Worm (Caenorhabditis elegans): Measurements from ENCODE around the gene C30G12.4.
A peak's percentile ranks its signal among the peaks of the same experiment; 100 is the strongest.

The C30G12.4 gene

DNA sequence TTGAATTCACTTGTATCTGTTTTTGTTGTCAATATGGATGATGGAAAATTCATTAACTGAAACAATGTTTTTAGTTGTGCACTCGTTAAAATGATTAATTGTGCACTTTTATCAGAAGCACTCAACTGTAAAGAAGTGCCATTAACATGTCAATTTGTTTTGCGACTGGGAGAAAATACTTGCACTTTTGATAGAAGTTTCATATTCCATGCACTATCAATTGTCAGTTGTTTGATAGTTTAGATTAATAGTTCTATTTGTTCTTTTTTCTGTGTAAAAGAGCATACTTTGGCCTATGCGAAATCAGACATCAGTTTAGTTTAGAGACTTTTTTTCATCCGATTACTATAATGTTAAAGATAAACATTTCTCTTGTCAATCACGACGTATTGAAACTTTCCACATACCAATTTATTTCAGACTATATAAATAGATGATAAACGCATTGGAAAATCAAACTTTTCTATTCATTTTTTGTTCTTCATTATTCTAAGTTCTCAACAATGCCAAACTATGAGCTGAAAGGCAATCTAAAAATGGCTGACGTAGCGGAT lies 28.0 kb downstream of the C30G12.4 start, which contains the start of gene C30G12.2:
C30G12.2 (plus strand) TSS at position 504 of the 554 bp plus-strand sequence.
- TF ChIP-seq blmp-1 (tag; optimal IDR thresholded peaks at IDR 0.05; ENCODE audit: insufficient read depth) (no peak), sma-9 (GFP tag; optimal IDR thresholded peaks at IDR 0.05) (peak; percentile 41), sma-9 (tag; optimal IDR thresholded peaks at IDR 0.05) (no peak), fos-1 (tag; optimal IDR thresholded peaks at IDR 0.05) (peak; percentile 79)

- no peak for TF ChIP-seq R02D3.7 (tag; optimal IDR thresholded peaks at IDR 0.05)
- no peak for TF ChIP-seq nhr-11 (tag; optimal IDR thresholded peaks at IDR 0.05)
- TF ChIP-seq egl-27 (tag; optimal IDR thresholded peaks at IDR 0.05) = no peak
- no peak for TF ChIP-seq Y55F3AM.14 (GFP tag; optimal IDR thresholded peaks at IDR 0.05)
- no peak for TF ChIP-seq nhr-12 (tag; optimal IDR thresholded peaks at IDR 0.05)
- TF ChIP-seq alr-1 (tag; optimal IDR thresholded peaks at IDR 0.05) = no peak
- no peak for TF ChIP-seq F13H6.1 (tag; optimal IDR thresholded peaks at IDR 0.05)
- no peak for TF ChIP-seq unc-39 (tag; optimal IDR thresholded peaks at IDR 0.05)
- no peak for TF ChIP-seq lsy-2 (tag; optimal IDR thresholded peaks at IDR 0.05)
- TF ChIP-seq ama-1 (optimal IDR thresholded peaks at IDR 0.05) = no peak
- no peak for TF ChIP-seq lin-11 (tag; optimal IDR thresholded peaks at IDR 0.05)
- TF ChIP-seq fos-1 (tag; optimal IDR thresholded peaks at IDR 0.05) = no peak
- no peak for TF ChIP-seq nhr-21 (tag; optimal IDR thresholded peaks at IDR 0.05)
These were observed 34.0 kb downstream of the C30G12.4 start, which contains the start of gene C30G12.6 for ce11 chrII:7295917-7296316. Gene C30G12.6 (minus strand): TSS chrII:7296017.

DNA sequence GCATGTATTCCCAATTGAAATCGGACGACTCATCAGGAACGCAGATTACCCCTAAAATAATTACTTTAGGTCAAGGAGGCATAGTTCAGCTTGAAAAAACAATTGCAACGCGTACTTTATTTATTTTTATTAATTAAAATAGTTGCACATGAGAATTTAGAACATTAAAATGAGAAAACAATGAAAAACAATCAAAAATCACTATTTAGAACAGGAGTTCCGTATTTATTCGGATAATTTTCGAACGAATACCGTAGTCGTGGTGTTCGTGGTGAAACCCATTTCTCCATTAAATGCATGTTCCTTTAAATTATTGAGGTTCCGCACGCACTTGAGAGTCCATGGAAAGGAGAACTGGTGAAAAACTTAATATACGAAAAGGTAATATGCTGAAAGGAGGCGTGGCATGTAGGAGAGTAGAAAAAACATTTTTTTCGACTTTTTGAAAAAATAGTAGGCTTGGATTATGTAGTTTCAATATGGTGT lies 36.3 kb downstream of the C30G12.4 start, which contains the start of gene puf-8:
puf-8 (minus strand) TSS at position 51 of the 486 bp plus-strand sequence.
- TF ChIP-seq ceh-16 (tag; optimal IDR thresholded peaks at IDR 0.05) (no peak), ama-1 (optimal IDR thresholded peaks at IDR 0.05) (no peak), nhr-6 (tag; optimal IDR thresholded peaks at IDR 0.05) (no peak)

- TF ChIP-seq lsy-2 (tag; optimal IDR thresholded peaks at IDR 0.05) (no peak), sma-9 (GFP tag; optimal IDR thresholded peaks at IDR 0.05) (no peak), sma-9 (tag; optimal IDR thresholded peaks at IDR 0.05) (no peak), nhr-6 (tag; optimal IDR thresholded peaks at IDR 0.05) (no peak)
These were observed 37.1 kb downstream of the C30G12.4 start, which contains the start of gene C30G12.1 for ce11 chrII:7299042-7299441. Gene C30G12.1 (plus strand): TSS chrII:7299342.

DNA sequence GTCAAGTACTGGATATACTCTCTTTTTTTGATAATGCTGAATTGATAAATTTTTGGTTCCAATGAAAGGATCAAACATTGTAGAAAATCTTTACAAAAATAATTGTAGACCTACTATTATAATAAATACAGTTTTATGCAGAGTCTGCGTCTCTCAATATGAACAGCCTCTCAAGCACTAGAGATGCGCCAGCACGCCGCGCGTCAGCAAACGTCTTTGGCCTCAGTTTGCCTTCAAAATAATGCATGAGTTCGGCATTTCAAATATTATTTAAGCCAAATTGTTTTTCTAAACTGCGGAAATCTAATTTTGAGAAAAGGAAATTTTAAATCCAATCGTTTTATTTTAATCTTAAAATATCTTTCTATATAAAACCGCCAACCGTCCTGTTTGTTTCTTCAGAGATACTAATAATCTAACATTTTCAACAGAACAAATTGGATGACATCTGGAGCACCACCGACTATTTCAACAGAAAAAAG lies 39.8 kb downstream of the C30G12.4 start, which contains the start of gene cul-4:
cul-4 (plus strand) TSS at position 432 of the 482 bp plus-strand sequence.
- peak; percentile 26 for TF ChIP-seq R02D3.7 (tag; optimal IDR thresholded peaks at IDR 0.05)
- TF ChIP-seq sma-3 (GFP tag; optimal IDR thresholded peaks at IDR 0.05) = peak; percentile 71
- no peak for TF ChIP-seq ZK546.5 (tag; optimal IDR thresholded peaks at IDR 0.05)
- TF ChIP-seq nhr-21 (tag; optimal IDR thresholded peaks at IDR 0.05) = peak; percentile 41
- peak; percentile 79 for TF ChIP-seq gmeb-1 (tag; optimal IDR thresholded peaks at IDR 0.05)
- TF ChIP-seq mab-5 (tag; optimal IDR thresholded peaks at IDR 0.05) = peak; percentile 30
- peak; percentile 91 for TF ChIP-seq sma-9 (GFP tag; optimal IDR thresholded peaks at IDR 0.05)
- TF ChIP-seq sma-9 (tag; optimal IDR thresholded peaks at IDR 0.05) = no peak
- TF ChIP-seq C34F6.9 (tag; optimal IDR thresholded peaks at IDR 0.05) = peak; percentile 81
- TF ChIP-seq lin-11 (tag; optimal IDR thresholded peaks at IDR 0.05) = no peak
- peak; percentile 27 for TF ChIP-seq blmp-1 (tag; optimal IDR thresholded peaks at IDR 0.05; ENCODE audit: insufficient read depth)
- peak; percentile 31 for TF ChIP-seq nhr-129 (tag; optimal IDR thresholded peaks at IDR 0.05)
- no peak for TF ChIP-seq mdl-1 (tag; optimal IDR thresholded peaks at IDR 0.05)
- TF ChIP-seq mbf-1 (tag; optimal IDR thresholded peaks at IDR 0.05) = no peak
- TF ChIP-seq peb-1 (tag; optimal IDR thresholded peaks at IDR 0.05) = no peak
- TF ChIP-seq lsy-2 (tag; optimal IDR thresholded peaks at IDR 0.05) = peak in 1 of 2 experiments; percentile 74

DNA sequence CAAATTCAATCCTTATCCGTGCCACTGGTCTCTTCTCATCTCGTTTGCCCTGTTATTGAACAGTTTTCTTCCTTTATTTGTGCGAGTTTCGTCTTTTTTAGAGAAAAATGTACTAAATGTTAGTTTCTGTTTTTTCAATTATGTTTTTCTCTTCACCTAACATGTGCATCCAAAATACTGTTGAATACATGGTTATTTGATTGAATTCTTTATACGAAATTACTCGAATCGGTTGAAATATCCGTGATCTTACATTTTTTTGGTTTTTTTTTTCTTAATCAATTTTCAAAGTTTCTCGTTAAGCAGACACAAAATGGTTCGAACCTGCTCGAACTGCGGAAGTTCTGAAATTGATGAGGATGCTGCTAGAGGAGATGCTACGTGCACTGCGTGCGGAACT lies 43.6 kb downstream of the C30G12.4 start, which contains the start of gene brf-1:
brf-1 (plus strand) TSS at position 301 of the 400 bp plus-strand sequence.
- TF ChIP-seq lin-39 (tag; optimal IDR thresholded peaks at IDR 0.05) (no peak), unc-55 (GFP tag; optimal IDR thresholded peaks at IDR 0.05) (no peak), lin-11 (tag; optimal IDR thresholded peaks at IDR 0.05) (no peak), nhr-25 (tag; optimal IDR thresholded peaks at IDR 0.05) (no peak), aly-2 (tag; optimal IDR thresholded peaks at IDR 0.05) (no peak), lsy-2 (tag; optimal IDR thresholded peaks at IDR 0.05) (no peak), nhr-129 (tag; optimal IDR thresholded peaks at IDR 0.05) (no peak), peb-1 (tag; optimal IDR thresholded peaks at IDR 0.05) (no peak), nhr-23 (tag; optimal IDR thresholded peaks at IDR 0.05) (no peak), C34F6.9 (tag; optimal IDR thresholded peaks at IDR 0.05) (no peak), mbf-1 (tag; optimal IDR thresholded peaks at IDR 0.05) (no peak), ztf-4 (tag; optimal IDR thresholded peaks at IDR 0.05) (no peak), crh-2 (tag; optimal IDR thresholded peaks at IDR 0.05) (no peak), nhr-10 (tag; optimal IDR thresholded peaks at IDR 0.05) (no peak), blmp-1 (tag; optimal IDR thresholded peaks at IDR 0.05; ENCODE audit: insufficient read depth) (no peak), zag-1 (tag; optimal IDR thresholded peaks at IDR 0.05) (no peak), gmeb-1 (tag; optimal IDR thresholded peaks at IDR 0.05) (no peak), sma-3 (GFP tag; optimal IDR thresholded peaks at IDR 0.05) (no peak), alr-1 (tag; optimal IDR thresholded peaks at IDR 0.05) (no peak), R02D3.7 (tag; optimal IDR thresholded peaks at IDR 0.05) (no peak)

Data from whole organism, L2 larva.